Fruit fly (Drosophila melanogaster) whole organism, prepupa: ENCODE measurements around the gene CG42857.
A peak's percentile ranks its signal among the peaks of the same experiment; 100 is the strongest.

Experiments used
- CG10669 ChIP-seq: fragments of 200-800 bp; sonication (Bioruptor generic); optimal IDR thresholded peaks from 3 replicates; lab custom pipeline; 2018; ENCODE audit warnings: missing biosample characterization, mild to moderate bottlenecking, missing genetic modification characterization, moderate library complexity
- CG11294 ChIP-seq: fragments of 200-800 bp; sonication (Bioruptor generic); IDR thresholded peaks from 2 replicates; pipeline ENCODE4 v1.3.6; 2022; ENCODE audit warnings: missing biosample characterization, missing genetic modification characterization
- CG15336 ChIP-seq: fragments of 200-800 bp; sonication (Bioruptor generic); IDR thresholded peaks from 2 replicates; pipeline ENCODE4 v1.3.6; 2022; ENCODE audit warnings: missing biosample characterization, missing genetic modification characterization
- CG1621 ChIP-seq: fragments of 200-800 bp; sonication (Bioruptor generic); optimal IDR thresholded peaks from 3 replicates; lab custom pipeline; 2018; ENCODE audit warnings: missing biosample characterization, mild to moderate bottlenecking, missing genetic modification characterization
- CG31627 ChIP-seq: fragments of 200-800 bp; sonication (Bioruptor generic); optimal IDR thresholded peaks from 3 replicates; lab custom pipeline; 2016; ENCODE audit warnings: missing biosample characterization, missing genetic modification characterization
- CG32006 ChIP-seq: fragments of 200-800 bp; sonication (Bioruptor generic); optimal IDR thresholded peaks from 3 replicates; lab custom pipeline; 2017; ENCODE audit warnings: missing biosample characterization, mild to moderate bottlenecking, missing genetic modification characterization
- CG34406 ChIP-seq: fragments of 200-800 bp; sonication (Bioruptor generic); optimal IDR thresholded peaks from 3 replicates; lab custom pipeline; 2016; ENCODE audit warnings: missing biosample characterization, missing genetic modification characterization
- CG3919 ChIP-seq: fragments of 200-800 bp; sonication (Bioruptor generic); optimal IDR thresholded peaks from 3 replicates; lab custom pipeline; 2016; ENCODE audit warnings: missing biosample characterization, missing genetic modification characterization
- CG4318 ChIP-seq: fragments of 200-800 bp; sonication (Bioruptor generic); optimal IDR thresholded peaks from 3 replicates; lab custom pipeline; 2017; ENCODE audit warnings: missing biosample characterization, mild to moderate bottlenecking, missing genetic modification characterization
- CG6163 ChIP-seq: fragments of 200-800 bp; sonication (Bioruptor generic); IDR thresholded peaks from 3 replicates; pipeline ENCODE4 v1.3.6; 2022; ENCODE audit warnings: missing biosample characterization, missing genetic modification characterization
- CG6792 ChIP-seq: fragments of 200-800 bp; sonication (Bioruptor generic); optimal IDR thresholded peaks from 3 replicates; lab custom pipeline; 2016; ENCODE audit warnings: missing biosample characterization, missing genetic modification characterization
- CG6808 ChIP-seq: fragments of 200-800 bp; sonication (Bioruptor generic); optimal IDR thresholded peaks from 3 replicates; lab custom pipeline; 2017; ENCODE audit warnings: missing biosample characterization, missing genetic modification characterization, mild to moderate bottlenecking, moderate library complexity, missing genetic modification reagents
- CG6854 ChIP-seq: fragments of 200-800 bp; sonication (Bioruptor generic); optimal IDR thresholded peaks from 2 replicates; lab custom pipeline; 2017; ENCODE audit warnings: missing biosample characterization, mild to moderate bottlenecking, missing genetic modification characterization
- CG7368 ChIP-seq: fragments of 200-800 bp; sonication (Bioruptor generic); optimal IDR thresholded peaks from 3 replicates; lab custom pipeline; 2016; ENCODE audit warnings: missing biosample characterization, missing genetic modification characterization
- CG8119 ChIP-seq: fragments of 200-800 bp; sonication (Bioruptor generic); IDR thresholded peaks from 3 replicates; pipeline ENCODE4 v1.3.6; 2022; ENCODE audit warnings: missing biosample characterization, missing genetic modification characterization
- CG8319 ChIP-seq: fragments of 200-800 bp; sonication (Bioruptor generic); optimal IDR thresholded peaks from 3 replicates; lab custom pipeline; 2016; ENCODE audit warnings: missing biosample characterization, missing genetic modification characterization
- Eip78C ChIP-seq: fragments of 200-800 bp; sonication (Bioruptor generic); peaks from one replicate; lab custom pipeline; 2016; ENCODE audit warnings: missing biosample characterization, missing genetic modification characterization
- Eip93F ChIP-seq: fragments of 200-800 bp; sonication (Bioruptor generic); optimal IDR thresholded peaks from 2 replicates; lab custom pipeline; 2016; ENCODE audit warnings: missing biosample characterization, mild to moderate bottlenecking, missing genetic modification characterization
- Ets96B ChIP-seq: fragments of 200-800 bp; optimal IDR thresholded peaks from 2 replicates; lab custom pipeline; 2019; ENCODE audit warnings: missing biosample characterization, mild to moderate bottlenecking, missing genetic modification characterization, moderate library complexity
- Hr39 ChIP-seq: fragments of 200-800 bp; sonication (Bioruptor generic); optimal IDR thresholded peaks from 2 replicates; lab custom pipeline; 2016; ENCODE audit warnings: missing biosample characterization, missing genetic modification characterization
- Hr4 ChIP-seq: fragments of 200-800 bp; sonication (Bioruptor generic); optimal IDR thresholded peaks from 3 replicates; lab custom pipeline; 2016; ENCODE audit warnings: missing biosample characterization, missing genetic modification characterization
- OdsH ChIP-seq: fragments of 200-800 bp; sonication (Bioruptor generic); optimal IDR thresholded peaks from 3 replicates; lab custom pipeline; 2016; ENCODE audit warnings: missing biosample characterization, missing genetic modification characterization
- Sox15 ChIP-seq: fragments of 200-800 bp; sonication (Bioruptor generic); optimal IDR thresholded peaks from 3 replicates; lab custom pipeline; 2016; ENCODE audit warnings: missing biosample characterization, missing genetic modification characterization
- acj6 ChIP-seq: fragments of 200-800 bp; sonication (Bioruptor generic); optimal IDR thresholded peaks from 3 replicates; lab custom pipeline; 2016; ENCODE audit warnings: missing biosample characterization, missing genetic modification characterization
- cyc ChIP-seq: fragments of 200-800 bp; sonication (Bioruptor generic); optimal IDR thresholded peaks from 3 replicates; lab custom pipeline; 2016; ENCODE audit warnings: missing biosample characterization, missing genetic modification characterization
- dac ChIP-seq: fragments of 200-800 bp; sonication (Bioruptor generic); optimal IDR thresholded peaks from 2 replicates; lab custom pipeline; 2017; ENCODE audit warnings: missing biosample characterization, mild to moderate bottlenecking, missing genetic modification characterization
- dsx ChIP-seq: fragments of 200-800 bp; optimal IDR thresholded peaks from 3 replicates; lab custom pipeline; 2019; ENCODE audit warnings: missing biosample characterization, mild to moderate bottlenecking, missing genetic modification characterization, moderate library complexity; ENCODE audit not compliant: poor library complexity, severe bottlenecking
- eg ChIP-seq: fragments of 200-800 bp; sonication (Bioruptor generic); IDR thresholded peaks from 3 replicates; pipeline ENCODE4 v1.3.6; 2022; ENCODE audit warnings: missing biosample characterization, missing genetic modification characterization
- esn ChIP-seq: fragments of 200-800 bp; sonication (Bioruptor generic); optimal IDR thresholded peaks from 2 replicates; lab custom pipeline; 2016; ENCODE audit warnings: missing biosample characterization, mild to moderate bottlenecking, missing genetic modification characterization, moderate library complexity
- fkh ChIP-seq: fragments of 200-800 bp; sonication (Bioruptor generic); optimal IDR thresholded peaks from 3 replicates; lab custom pipeline; 2017; ENCODE audit warnings: missing biosample characterization, mild to moderate bottlenecking, missing genetic modification characterization, moderate library complexity
- lz ChIP-seq: fragments of 200-800 bp; sonication (Bioruptor generic); optimal IDR thresholded peaks from 3 replicates; lab custom pipeline; 2016; ENCODE audit warnings: missing biosample characterization, missing genetic modification characterization

The CG42857 gene

dm6 chr3R:9821091-9821490 is at the start of gene CG42857:
CG42857 (minus strand) TSS chr3R:9821191.
- TF ChIP-seq CG4318 = no peak
- TF ChIP-seq CG6808 = no peak
- TF ChIP-seq CG1621 (tag; lab: Kevin White, UChicago) = no peak
- TF ChIP-seq CG6792 (GFP tag; lab: Kevin White, UChicago) = no peak
- TF ChIP-seq Sox15 (GFP tag; lab: Kevin White, UChicago) = no peak
- TF ChIP-seq eg (GFP tag; lab: Robert Waterston, UW) = no peak
- no peak for TF ChIP-seq Hr39 (GFP tag; lab: Kevin White, UChicago)
- TF ChIP-seq CG7368 (GFP tag; lab: Kevin White, UChicago) = no peak
- TF ChIP-seq Eip78C = no peak
- no peak for TF ChIP-seq CG8319 (GFP tag; lab: Kevin White, UChicago)
- TF ChIP-seq esn (GFP tag; lab: Kevin White, UChicago) = no peak
- no peak for TF ChIP-seq CG6854
- no peak for TF ChIP-seq CG3919 (GFP tag; lab: Kevin White, UChicago)
- no peak for TF ChIP-seq CG10669
- no peak for TF ChIP-seq Ets96B (tag; lab: Kevin White, UChicago)

- TF ChIP-seq cyc (no peak), dac (GFP tag; lab: Kevin White, UChicago) (peak; percentile 14), lz (GFP tag; lab: Kevin White, UChicago) (no peak), CG15336 (GFP tag; lab: Robert Waterston, UW) (peak; percentile 43), CG32006 (GFP tag; lab: Kevin White, UChicago) (peak; percentile 72), Eip78C (peak; percentile 69), CG8119 (GFP tag; lab: Robert Waterston, UW) (peak; percentile 30; the same call in 1 of the 3 replicates), CG4318 (peak; percentile 44), Hr4 (GFP tag; lab: Kevin White, UChicago) (peak; percentile 52), Eip93F (GFP tag; lab: Kevin White, UChicago) (no peak), OdsH (GFP tag; lab: Kevin White, UChicago) (no peak), fkh (GFP tag; lab: Kevin White, UChicago) (no peak), Sox15 (GFP tag; lab: Kevin White, UChicago) (no peak), CG34406 (GFP tag; lab: Kevin White, UChicago) (no peak), CG31627 (no peak), CG6808 (no peak)
- TF ChIP-seq, all 60 proteins: peak for 7
These were observed 49.4 kb upstream of the CG42857 start for dm6 chr3R:9870378-9870777.

DNA sequence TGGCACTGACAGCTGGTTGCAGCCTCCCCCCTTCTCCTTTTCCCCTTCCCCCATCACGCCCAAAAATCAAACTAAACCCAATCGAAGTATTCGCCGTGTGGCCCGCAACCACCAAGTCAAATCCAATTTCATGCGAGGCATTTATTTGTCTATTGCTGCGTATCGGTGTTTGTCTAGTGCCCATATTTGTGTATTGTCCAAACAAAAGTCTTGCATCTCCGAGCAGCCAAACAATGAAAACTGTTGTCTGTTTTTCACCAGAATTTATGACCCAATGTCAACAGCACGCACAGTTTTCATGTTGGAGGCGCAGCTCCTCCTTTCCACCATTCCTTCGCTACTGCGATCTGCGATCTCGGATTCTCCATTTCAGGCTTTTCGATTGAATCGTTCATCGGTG is 49.0 kb upstream of the CG42857 start:
- TF ChIP-seq dac (GFP tag; lab: Kevin White, UChicago) = no peak
- peak; percentile 95 for TF ChIP-seq fkh (GFP tag; lab: Kevin White, UChicago)

- TF ChIP-seq dsx (GFP tag; lab: Kevin White, UChicago) (peak; percentile 87), acj6 (no peak), Eip78C (peak; percentile 50)
These were observed 47.8 kb upstream of the CG42857 start for dm6 chr3R:9868538-9869398.

DNA sequence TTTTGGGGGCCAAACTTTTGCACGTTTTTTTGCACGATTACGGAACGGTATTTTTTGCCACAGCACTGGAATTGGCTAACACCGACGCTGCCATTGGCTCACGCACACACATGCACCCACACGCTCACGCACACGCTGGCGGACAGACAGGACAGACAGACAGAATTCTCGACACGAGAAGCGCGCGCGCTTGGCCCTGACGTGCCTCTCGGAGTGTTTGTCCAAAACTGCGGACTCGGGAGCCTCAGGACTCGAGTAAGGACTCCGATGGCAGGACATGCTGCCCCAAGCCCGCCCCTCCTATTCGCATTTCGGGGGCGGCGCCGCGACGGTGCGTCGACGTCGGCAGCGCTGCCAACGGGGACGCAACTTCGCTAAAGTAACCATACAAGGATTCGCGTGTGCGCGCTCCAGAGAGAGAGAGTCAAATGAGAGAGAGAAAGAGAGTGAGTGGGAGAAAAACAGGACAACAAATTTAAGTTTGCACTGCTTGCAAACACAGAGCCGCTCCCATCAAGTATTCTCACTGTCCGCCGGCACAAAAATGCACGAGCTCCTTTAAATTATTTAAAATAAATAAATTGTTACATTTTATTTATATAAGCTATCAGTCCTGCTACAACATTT is 47.0 kb upstream of the CG42857 start, which contains the start of gene Teh1:
Gene Teh1 (minus strand): TSS at position 210 of the 627 bp plus-strand sequence.
- TF ChIP-seq CG6163 (GFP tag; lab: Robert Waterston, UW) = 0 out of 3 replicates have a peak, but pooled peaks have one; percentile 34
- TF ChIP-seq CG11294 (GFP tag; lab: Robert Waterston, UW) = no peak
